Worm (Caenorhabditis elegans): Measurements from ENCODE around the gene F53F4.15.

The F53F4.15 gene

DNA sequence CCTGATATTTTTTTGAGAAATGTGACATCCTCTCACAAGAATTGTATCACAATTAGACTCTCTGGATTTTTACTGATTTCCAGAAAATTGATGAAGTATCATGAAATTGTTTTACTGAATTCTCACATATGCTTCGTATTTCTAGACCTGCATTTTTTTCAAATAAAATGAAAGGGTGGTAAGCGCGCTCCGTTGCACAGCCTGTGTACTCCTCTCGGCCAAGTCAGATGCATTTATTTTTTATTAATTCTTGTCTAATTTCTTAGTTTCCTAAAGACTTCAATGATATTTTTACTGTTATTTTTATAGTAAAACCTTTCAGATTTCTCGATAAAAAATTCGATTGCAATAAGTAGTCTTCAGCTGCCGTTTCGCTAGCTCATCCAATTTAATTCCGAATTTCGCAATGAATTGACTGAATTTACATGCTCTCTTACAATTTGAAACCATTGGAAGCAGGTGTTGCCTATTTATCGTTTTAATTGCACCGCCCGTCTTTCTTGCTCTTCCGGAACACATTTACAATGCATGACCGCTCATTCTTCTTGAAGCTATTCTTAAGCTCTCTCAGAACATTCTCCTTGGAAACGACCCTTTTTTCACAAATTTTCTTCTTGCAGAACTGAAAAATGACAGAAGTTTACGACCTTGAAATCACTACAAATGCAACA lies 29.1 kb upstream of the F53F4.15 start, which contains the start of gene tbcb-1 (continued):
- TF ChIP-seq nhr-20 (tag; optimal IDR thresholded peaks at IDR 0.05) (peak; percentile 60), fkh-10 (GFP tag; optimal IDR thresholded peaks at IDR 0.05) (no peak), nhr-90 (tag; optimal IDR thresholded peaks at IDR 0.05; ENCODE audit: poor library complexity) (peak; percentile 37), fos-1 (tag; optimal IDR thresholded peaks at IDR 0.05) (no peak), C04F5.9 (tag; optimal IDR thresholded peaks at IDR 0.05) (no peak), efl-3 (GFP tag; optimal IDR thresholded peaks at IDR 0.05) (no peak)

DNA sequence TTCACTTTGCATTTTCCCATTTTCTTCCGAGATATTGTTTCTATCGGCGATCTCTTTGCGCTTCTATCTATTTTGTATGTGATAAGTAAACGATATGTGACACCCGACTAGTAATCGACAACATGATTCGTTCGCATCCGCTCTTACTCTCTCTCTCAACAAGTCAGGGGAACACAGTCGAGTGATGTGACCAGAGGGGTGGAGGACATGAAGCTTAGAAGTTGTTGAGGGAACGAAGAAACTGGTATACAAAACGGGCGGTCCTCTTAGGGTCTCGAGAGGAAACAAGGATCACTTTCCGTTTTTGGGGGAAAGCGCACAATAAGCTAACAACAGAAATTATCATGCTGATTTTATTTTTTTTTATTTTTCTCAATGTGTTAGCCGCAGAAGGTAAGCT lies 27.7 kb upstream of the F53F4.15 start, which contains the start of gene F53F4.4:
Gene F53F4.4 (plus strand): TSS at position 301 of the 400 bp plus-strand sequence.
- TF ChIP-seq dpl-1 (GFP tag; optimal IDR thresholded peaks at IDR 0.05) (no peak), snu-23 (GFP tag; optimal IDR thresholded peaks at IDR 0.05) (no peak), efl-3 (GFP tag; optimal IDR thresholded peaks at IDR 0.05) (no peak), nhr-20 (tag; optimal IDR thresholded peaks at IDR 0.05) (no peak), blmp-1 (tag; optimal IDR thresholded peaks at IDR 0.05) (peak; percentile 59), nhr-12 (tag; optimal IDR thresholded peaks at IDR 0.05) (no peak), efl-1 (optimal IDR thresholded peaks at IDR 0.05) (no peak), efl-1 (GFP tag; optimal IDR thresholded peaks at IDR 0.05 in 1 of 2) (peak in 1 of 2 experiments; percentile 67), unc-62 (GFP tag; optimal IDR thresholded peaks at IDR 0.05) (no peak), zip-4 (GFP tag; optimal IDR thresholded peaks at IDR 0.05) (no peak)

DNA sequence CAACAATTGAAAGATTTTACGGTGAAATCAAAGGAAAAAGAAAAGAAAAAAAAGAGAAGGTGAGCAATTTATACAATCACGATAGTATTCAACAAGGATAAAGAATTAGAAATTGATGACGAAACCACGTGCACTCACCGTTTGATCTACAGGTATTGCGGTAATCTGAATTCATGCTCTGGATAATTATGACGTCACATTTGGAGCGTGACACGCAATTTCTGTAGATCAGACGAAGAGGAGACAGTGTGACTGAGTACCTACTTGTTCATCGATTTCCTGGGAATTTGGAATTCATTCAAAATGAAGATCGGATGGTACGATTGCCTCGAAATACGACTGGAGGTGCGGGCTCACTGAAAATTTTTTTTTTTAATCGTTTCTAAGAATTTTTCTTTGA lies 22.4 kb upstream of the F53F4.15 start:
- TF ChIP-seq dpl-1 (GFP tag; optimal IDR thresholded peaks at IDR 0.05) = no peak
- no peak for TF ChIP-seq C16A3.4 (tag; optimal IDR thresholded peaks at IDR 0.05)
- TF ChIP-seq nhr-77 (tag; optimal IDR thresholded peaks at IDR 0.05) = no peak
- TF ChIP-seq nhr-19 (GFP tag; conservative IDR thresholded peaks at IDR 0.05) = no peak
- TF ChIP-seq xbp-1 (tag; optimal IDR thresholded peaks at IDR 0.05) = no peak
- no peak for TF ChIP-seq sptf-1 (tag; optimal IDR thresholded peaks at IDR 0.05)
- TF ChIP-seq blmp-1 (tag; optimal IDR thresholded peaks at IDR 0.05) = no peak
- TF ChIP-seq nhr-12 (tag; optimal IDR thresholded peaks at IDR 0.05) = no peak
- no peak for TF ChIP-seq efl-1 (optimal IDR thresholded peaks at IDR 0.05)
- TF ChIP-seq efl-1 (GFP tag; optimal IDR thresholded peaks at IDR 0.05 in 1 of 2) = no peak
- no peak for TF ChIP-seq nhr-90 (tag; optimal IDR thresholded peaks at IDR 0.05; ENCODE audit: poor library complexity)

DNA sequence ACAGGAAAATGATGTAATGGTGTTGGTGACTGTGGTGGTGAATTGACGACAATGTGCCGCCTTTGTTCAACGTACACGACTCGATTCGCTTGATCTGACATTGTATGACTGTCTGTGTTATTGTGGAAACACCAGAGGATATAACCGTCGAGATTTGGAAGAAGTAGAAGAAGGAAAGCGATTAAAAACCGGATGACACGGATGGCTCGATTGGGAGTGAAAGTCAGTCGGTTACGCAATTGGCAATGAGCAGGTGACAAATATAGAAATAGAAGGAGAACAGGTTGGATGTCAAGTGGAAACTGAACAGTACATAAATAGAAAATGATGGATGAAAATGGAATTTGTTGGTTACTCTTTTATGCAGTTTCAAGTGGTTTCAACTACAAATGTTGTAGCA lies 19.9 kb upstream of the F53F4.15 start, which contains the start of gene rdy-2:
Gene rdy-2 (minus strand): TSS at position 101 of the 400 bp plus-strand sequence.
- TF ChIP-seq blmp-1 (tag; optimal IDR thresholded peaks at IDR 0.05) = peak; percentile 10
- TF ChIP-seq efl-1 (optimal IDR thresholded peaks at IDR 0.05) = no peak
- peak in 1 of 2 experiments; percentile 53 for TF ChIP-seq efl-1 (GFP tag; optimal IDR thresholded peaks at IDR 0.05 in 1 of 2)
- TF ChIP-seq tlp-1 (tag; optimal IDR thresholded peaks at IDR 0.05) = no peak

DNA sequence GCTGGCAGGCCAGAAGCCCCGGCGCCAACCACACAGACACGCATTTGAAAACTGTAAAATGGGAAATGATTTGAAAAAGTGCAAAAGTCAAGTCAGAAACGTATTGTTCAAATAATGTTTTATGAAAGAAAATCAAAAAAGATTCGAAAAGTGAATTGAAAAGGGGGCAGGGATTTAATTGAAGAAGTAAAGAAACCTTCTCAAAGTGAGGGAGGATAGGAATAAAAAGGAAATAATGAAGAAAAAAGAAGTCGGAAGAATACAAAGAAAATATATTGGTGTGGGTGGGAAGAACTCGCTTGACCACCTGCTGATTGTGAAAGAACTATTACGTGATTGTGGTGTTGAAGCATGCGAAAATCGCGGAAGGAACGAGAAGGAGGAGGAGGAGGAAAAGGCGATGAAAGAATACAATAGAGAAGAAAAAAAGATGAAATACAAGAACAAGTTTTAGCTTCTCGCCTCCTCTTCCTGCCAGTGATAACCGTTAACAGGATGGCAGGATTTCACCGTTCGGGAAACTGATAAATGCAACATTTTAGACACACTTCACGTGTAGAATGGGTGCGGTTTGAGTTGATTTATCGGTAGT lies 14.0 kb upstream of the F53F4.15 start, which contains the start of gene fmo-4:
Gene fmo-4 (minus strand): TSS at position 51 of the 592 bp plus-strand sequence.
- peak; percentile 23 for TF ChIP-seq blmp-1 (tag; optimal IDR thresholded peaks at IDR 0.05)
- TF ChIP-seq ztf-4 (tag; optimal IDR thresholded peaks at IDR 0.05) = no peak

DNA sequence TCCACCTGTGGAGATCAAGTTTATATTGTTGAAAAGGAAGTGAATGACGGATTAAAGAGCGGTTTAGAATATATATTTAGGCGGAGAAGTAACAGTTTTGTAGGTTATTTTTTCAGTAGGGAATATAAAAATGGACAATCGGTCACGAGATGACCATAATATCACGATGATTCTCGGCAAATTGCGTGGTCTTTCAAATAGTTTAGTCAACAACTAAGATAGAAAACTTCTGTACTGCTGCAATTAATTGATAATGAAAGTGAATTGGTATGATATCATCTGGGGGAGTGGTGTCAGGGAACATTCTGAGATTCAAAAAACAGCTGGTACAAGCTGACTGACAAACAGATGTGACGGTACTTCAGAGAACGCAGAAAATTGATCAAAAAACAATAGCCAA lies 12.3 kb upstream of the F53F4.15 start:
- TF ChIP-seq pag-3 (tag; optimal IDR thresholded peaks at IDR 0.05; ENCODE audit: borderline replicate concordance, insufficient read depth) (no peak), nhr-19 (GFP tag; conservative IDR thresholded peaks at IDR 0.05) (peak; percentile 20; the same call in 1 of the 2 replicates), elt-3 (tag; optimal IDR thresholded peaks at IDR 0.05) (peak in 2 of 6 experiments; percentile 35 to 82), aha-1 (tag; optimal IDR thresholded peaks at IDR 0.05) (no peak), ces-1 (GFP tag; optimal IDR thresholded peaks at IDR 0.05) (no peak), ceh-88 (GFP tag; IDR thresholded peaks at IDR 0.05) (no peak), zag-1 (tag; optimal IDR thresholded peaks at IDR 0.05) (no peak), nhr-76 (tag; optimal IDR thresholded peaks at IDR 0.05) (no peak), hpl-2 (GFP tag; optimal IDR thresholded peaks at IDR 0.05) (no peak), snu-23 (GFP tag; optimal IDR thresholded peaks at IDR 0.05) (peak; percentile 46), isw-1 (GFP tag; IDR thresholded peaks at IDR 0.05) (no peak), nhr-47 (tag; optimal IDR thresholded peaks at IDR 0.05) (no peak), aly-2 (tag; optimal IDR thresholded peaks at IDR 0.05) (no peak), nhr-71 (tag; optimal IDR thresholded peaks at IDR 0.05) (peak; percentile 44), snpc-4 (tag; optimal IDR thresholded peaks at IDR 0.05) (no peak), irx-1 (tag; optimal IDR thresholded peaks at IDR 0.05) (no peak), ztf-11 (tag; optimal IDR thresholded peaks at IDR 0.05) (no peak), lin-15B (tag; optimal IDR thresholded peaks at IDR 0.05) (no peak), dpl-1 (GFP tag; optimal IDR thresholded peaks at IDR 0.05) (no peak), unc-86 (tag; optimal IDR thresholded peaks at IDR 0.05) (no peak), tbx-2 (tag; optimal IDR thresholded peaks at IDR 0.05) (peak; percentile 33), F16B12.6 (tag; optimal IDR thresholded peaks at IDR 0.05) (no peak)

Measured in whole organism, L1 larva.